Worm (Caenorhabditis elegans) whole organism, young adult: ENCODE results near the gene F59E12.1.
"Not testable (repeated sequence)": the region's sequence is repeated elsewhere in the genome, so short reads cannot be mapped to it uniquely, and the experiment has no call there.

Experiments used
- B0035.1 ChIP-seq: sonication (generic microtip); optimal IDR thresholded peaks from 2 replicates; lab custom pipeline; 2016; ENCODE audit warnings: missing genetic modification characterization, mild to moderate bottlenecking, missing compliant biosample characterization, missing genotype, missing genetic modification reagents
- B0261.1 ChIP-seq: sonication (generic microtip); optimal IDR thresholded peaks from 2 replicates; lab custom pipeline; 2016; ENCODE audit warnings: mild to moderate bottlenecking, missing genetic modification characterization, moderate library complexity, missing compliant biosample characterization
- F10E7.11 ChIP-seq: sonication (generic microtip); optimal IDR thresholded peaks from 2 replicates; lab custom pipeline; 2017; ENCODE audit warnings: mild to moderate bottlenecking, missing genetic modification characterization, moderate library complexity, missing compliant biosample characterization
- F33H1.4 ChIP-seq: fragments of 200-800 bp; sonication (Bioruptor generic); IDR thresholded peaks from 2 replicates; pipeline ENCODE4 v1.3.6; 2022; ENCODE audit warnings: missing genetic modification reagents, missing genetic modification characterization, missing compliant biosample characterization
- ZK185.1 ChIP-seq: sonication (generic microtip); optimal IDR thresholded peaks from 2 replicates; lab custom pipeline; 2016; ENCODE audit warnings: mild to moderate bottlenecking, missing genetic modification characterization, missing compliant biosample characterization; ENCODE audit not compliant: poor library complexity, severe bottlenecking
- ama-1 ChIP-seq, 3 experiments: fragments of 150-350 bp in 1 of 3; sonication (generic microtip) in 2 of 3; optimal IDR thresholded peaks; 2 replicates each; lab custom pipeline; 2014 to 2018; ENCODE audit warnings: missing biosample characterization in 2 of 3, missing genetic modification characterization in 2 of 3, missing genetic modification reagents in 2 of 3
- atf-7 ChIP-seq: sonication (generic microtip); optimal IDR thresholded peaks from 2 replicates; lab custom pipeline; 2017; ENCODE audit warnings: mild to moderate bottlenecking, missing genetic modification characterization, missing compliant biosample characterization
- attf-3 ChIP-seq: fragments of 200-800 bp; sonication (Bioruptor generic); conservative IDR thresholded peaks from 2 replicates; pipeline ENCODE4 v1.3.6; 2022; ENCODE audit warnings: missing genetic modification reagents, missing genetic modification characterization, missing compliant biosample characterization
- attf-5 ChIP-seq: fragments of 200-800 bp; sonication (Bioruptor generic); optimal IDR thresholded peaks from 2 replicates; lab custom pipeline; 2018; ENCODE audit warnings: mild to moderate bottlenecking, missing genetic modification characterization, missing compliant biosample characterization
- chd-7 ChIP-seq: sonication (generic microtip); optimal IDR thresholded peaks from 2 replicates; lab custom pipeline; 2016; ENCODE audit warnings: mild to moderate bottlenecking, missing genetic modification characterization, moderate library complexity, missing compliant biosample characterization
- egrh-3 ChIP-seq: fragments of 200-800 bp; sonication (Bioruptor generic); IDR thresholded peaks from 2 replicates; pipeline ENCODE4 v1.3.6; 2022; ENCODE audit warnings: missing genetic modification reagents, missing genetic modification characterization, missing compliant biosample characterization
- hlh-12 ChIP-seq: sonication (generic microtip); optimal IDR thresholded peaks from 2 replicates; lab custom pipeline; 2016; ENCODE audit warnings: missing genetic modification characterization, missing compliant biosample characterization
- hlh-26 ChIP-seq: fragments of 200-800 bp; sonication (Bioruptor generic); conservative IDR thresholded peaks from 2 replicates; pipeline ENCODE4 v1.3.6; 2022; ENCODE audit warnings: missing genetic modification reagents, missing genetic modification characterization, missing compliant biosample characterization
- madf-3 ChIP-seq: fragments of 200-800 bp; sonication (Bioruptor generic); IDR thresholded peaks from 2 replicates; pipeline ENCODE4 v1.3.6; 2022; ENCODE audit warnings: missing genetic modification reagents, missing genetic modification characterization, missing compliant biosample characterization
- madf-6 ChIP-seq: fragments of 200-800 bp; sonication (Bioruptor generic); IDR thresholded peaks from 2 replicates; pipeline ENCODE4 v1.3.6; 2022; ENCODE audit warnings: missing genetic modification reagents, missing genetic modification characterization, missing compliant biosample characterization
- nhr-27 ChIP-seq: fragments of 200-800 bp; sonication (Bioruptor generic); optimal IDR thresholded peaks from 2 replicates; lab custom pipeline; 2018; ENCODE audit warnings: mild to moderate bottlenecking, missing genetic modification characterization, moderate library complexity, missing compliant biosample characterization
- rcor-1 ChIP-seq: fragments of 200-800 bp; sonication (Bioruptor generic); IDR thresholded peaks from 2 replicates; pipeline ENCODE4 v1.3.6; 2022; ENCODE audit warnings: missing genetic modification reagents, missing genetic modification characterization, missing compliant biosample characterization
- sdz-38 ChIP-seq: sonication (generic microtip); optimal IDR thresholded peaks from 2 replicates; lab custom pipeline; 2016; ENCODE audit warnings: missing genotype, missing genetic modification characterization, missing compliant biosample characterization
- snpc-1.3 ChIP-seq: sonication (generic microtip); optimal IDR thresholded peaks from 2 replicates; lab custom pipeline; 2017; ENCODE audit warnings: missing genetic modification characterization, mild to moderate bottlenecking, missing compliant biosample characterization, antibody characterized with exemption, moderate library complexity, missing genotype, missing genetic modification reagents; ENCODE audit not compliant: insufficient read depth
- snpc-3.4 ChIP-seq: sonication (generic microtip); optimal IDR thresholded peaks from 2 replicates; lab custom pipeline; 2017; ENCODE audit warnings: missing genetic modification characterization, mild to moderate bottlenecking, missing compliant biosample characterization, antibody characterized with exemption, moderate library complexity, missing genotype, missing genetic modification reagents
- snpc-4 ChIP-seq, 5 experiments: fragments of 150-350 bp in 1 of 5; sonication (generic microtip) in 4 of 5; optimal IDR thresholded peaks; 2 replicates each; lab custom pipeline; 2014 to 2018; ENCODE audit warnings: missing genetic modification characterization in 5 of 5, missing biosample characterization in 3 of 5, antibody characterized with exemption in 2 of 5, mild to moderate bottlenecking in 2 of 5, missing compliant biosample characterization in 2 of 5, missing genotype in 2 of 5, moderate library complexity in 2 of 5, missing genetic modification reagents in 1 of 5
- tbp1 ChIP-seq: fragments of 200-800 bp; sonication (Bioruptor generic); optimal IDR thresholded peaks from 2 replicates; lab custom pipeline; 2018; ENCODE audit warnings: mild to moderate bottlenecking, missing genetic modification characterization, missing compliant biosample characterization
- tbx-9 ChIP-seq: sonication (generic microtip); optimal IDR thresholded peaks from 2 replicates; lab custom pipeline; 2016; ENCODE audit warnings: borderline replicate concordance, missing genetic modification characterization, inconsistent platforms, missing compliant biosample characterization
- zfh-2 ChIP-seq: fragments of 200-800 bp; sonication (Bioruptor generic); conservative IDR thresholded peaks from 2 replicates; pipeline ENCODE4 v1.3.6; 2022; ENCODE audit warnings: missing genetic modification reagents, missing genetic modification characterization, missing compliant biosample characterization
- ztf-18 ChIP-seq: sonication (generic microtip); optimal IDR thresholded peaks from 2 replicates; lab custom pipeline; 2016; ENCODE audit warnings: missing genotype, mild to moderate bottlenecking, missing genetic modification characterization, missing compliant biosample characterization
- ztf-6 ChIP-seq: fragments of 200-800 bp; sonication (Bioruptor generic); IDR thresholded peaks from 2 replicates; pipeline ENCODE4 v1.3.6; 2022; ENCODE audit warnings: missing genetic modification reagents, missing genetic modification characterization, missing compliant biosample characterization

The F59E12.1 gene

ce11 chrII:5619298-5619697 is 35.0 kb upstream of the F59E12.1 start, which contains the start of gene dhs-6:
dhs-6 (minus strand) TSS chrII:5619319.
- TF ChIP-seq snpc-4 (GFP tag; optimal IDR thresholded peaks at IDR 0.05; lab: Kevin White, UChicago) (no peak), snpc-4 (tag; optimal IDR thresholded peaks at IDR 0.05; lab: Kevin White, UChicago) (peak in 2 of 4 experiments; percentile 37 to 39), ZK185.1 (tag; lab: Kevin White, UChicago) (peak; percentile 49), madf-3 (0 out of 2 replicates have a peak, but pooled peaks have one; percentile 28), snpc-3.4 (tag; lab: Kevin White, UChicago) (peak; percentile 49), madf-6 (GFP tag; lab: Robert Waterston, UW) (peak; percentile 15; the same call in 1 of the 2 replicates), B0035.1 (tag; lab: Kevin White, UChicago) (no peak), snpc-1.3 (tag; lab: Kevin White, UChicago) (no peak), F33H1.4 (GFP tag; lab: Robert Waterston, UW) (no peak)

ce11 chrII:5622383-5622939 is 31.9 kb upstream of the F59E12.1 start, which contains the start of the genes eif-3.L and npl-4.2:
eif-3.L (minus strand) TSS chrII:5622483.
npl-4.2 (plus strand) TSS chrII:5622889.
- not testable (repeated sequence) for TF ChIP-seq nhr-27 (tag; lab: Kevin White, UChicago); B0261.1 (tag; lab: Kevin White, UChicago); rcor-1 (GFP tag; lab: Robert Waterston, UW)

- TF ChIP-seq attf-5 (GFP tag; lab: Kevin White, UChicago) (no peak), atf-7 (tag; lab: Kevin White, UChicago) (no peak), ztf-6 (GFP tag; lab: Robert Waterston, UW) (no peak)
Observed at ce11 chrII:5628326-5628818, 25.9 kb upstream of the F59E12.1 start, which contains the start of gene F59E12.15. F59E12.15 (minus strand) TSS chrII:5628376.

ce11 chrII:5630851-5631401 is 23.4 kb upstream of the F59E12.1 start, which contains the start of the genes F59E12.6 and npl-4.1:
F59E12.6 (minus strand) TSS chrII:5630951.
npl-4.1 (plus strand) TSS chrII:5631351.
- not testable (repeated sequence) for TF ChIP-seq ama-1 (optimal IDR thresholded peaks at IDR 0.05; lab: Kevin White, UChicago); ama-1 (GFP tag; optimal IDR thresholded peaks at IDR 0.05; lab: Kevin White, UChicago); hlh-26 (GFP tag; lab: Robert Waterston, UW); hlh-12 (tag; lab: Kevin White, UChicago)
- TF ChIP-seq, all 124 proteins: peak for 0; not testable (repeated sequence) for 124

- TF ChIP-seq attf-3 (GFP tag; lab: Robert Waterston, UW) = peak; percentile 87
- TF ChIP-seq tbx-9 (tag; lab: Kevin White, UChicago) = no peak
- no peak for TF ChIP-seq tbp1 (GFP tag; lab: Kevin White, UChicago)
Observed at ce11 chrII:5633453-5633852, 20.9 kb upstream of the F59E12.1 start.

- TF ChIP-seq egrh-3 (GFP tag; lab: Robert Waterston, UW) (no peak), attf-5 (GFP tag; lab: Kevin White, UChicago) (no peak), F10E7.11 (tag; lab: Kevin White, UChicago) (no peak), zfh-2 (GFP tag; lab: Robert Waterston, UW) (no peak), ztf-18 (tag; lab: Kevin White, UChicago) (no peak), sdz-38 (no peak), chd-7 (tag; lab: Kevin White, UChicago) (no peak)
- TF ChIP-seq, all 124 proteins: peak for 0
Observed at ce11 chrII:5636826-5637225, 17.5 kb upstream of the F59E12.1 start, which contains the start of gene F59E12.8. F59E12.8 (minus strand) TSS chrII:5636926.
